In genomic region chrX:8650631-8651133, dm6 we compare ENCODE assay signal across 1 fruit fly cellular context.
TF ChIP-seq lines count a peak whose summit lies in the region.

TSS of gene oc (minus strand) at chrX:8650681.

TF ChIP-seq in whole organism, embryonic, 481 proteins besides CTCF, POLR2A, EP300 and RAD21 (continued from another document and continues in another):
- TF ChIP-seq CG34422 (GFP tag; IDR thresholded peaks at IDR 0.05; lab: Robert Waterston, UW) (0 out of 3 replicates have a peak, but pooled peaks have one; percentile 8), CG1233 (GFP tag; optimal IDR thresholded peaks at IDR 0.05; lab: Kevin White, UChicago) (no peak), D19B (GFP tag; optimal IDR thresholded peaks at IDR 0.05; lab: Kevin White, UChicago) (no peak), scrt (GFP tag; optimal IDR thresholded peaks at IDR 0.05; lab: Kevin White, UChicago) (peak; percentile 4), zen2 (GFP tag; IDR thresholded peaks at IDR 0.05; lab: Robert Waterston, UW; ENCODE audit: partially characterized antibody) (no peak), CG12155 (GFP tag; optimal IDR thresholded peaks at IDR 0.05; lab: Kevin White, UChicago) (peak; percentile 66), CG4282 (GFP tag; optimal IDR thresholded peaks at IDR 0.05; lab: Kevin White, UChicago) (no peak), caup (GFP tag; optimal IDR thresholded peaks at IDR 0.05; lab: Kevin White, UChicago; ENCODE audit: severe bottlenecking) (no peak), salm (tag; optimal IDR thresholded peaks at IDR 0.05; lab: Kevin White, UChicago) (no peak), CG17802 (tag; optimal IDR thresholded peaks at IDR 0.05; lab: Kevin White, UChicago) (no peak), CG6689 (GFP tag; IDR thresholded peaks at IDR 0.05; lab: Robert Waterston, UW) (no peak), slbo (GFP tag; IDR thresholded peaks at IDR 0.05; lab: Robert Waterston, UW) (no peak), slou (GFP tag; optimal IDR thresholded peaks at IDR 0.05; lab: Kevin White, UChicago) (no peak), CG9215 (GFP tag; IDR thresholded peaks at IDR 0.05; lab: Robert Waterston, UW) (no peak), prd (optimal IDR thresholded peaks at IDR 0.05; lab: Kevin White, UChicago) (no peak), prd (GFP tag; IDR thresholded peaks at IDR 0.05; lab: Robert Waterston, UW) (no peak; the same call in 2 of the 3 replicates), phol (tag; optimal IDR thresholded peaks at IDR 0.05; lab: Kevin White, UChicago) (peak; percentile 93), CG30403 (GFP tag; optimal IDR thresholded peaks at IDR 0.05; lab: Kevin White, UChicago) (no peak), CG6683 (GFP tag; optimal IDR thresholded peaks at IDR 0.05; lab: Kevin White, UChicago) (no peak), slp2 (GFP tag; optimal IDR thresholded peaks at IDR 0.05; lab: Kevin White, UChicago) (no peak), jumu (GFP tag; optimal IDR thresholded peaks at IDR 0.05; lab: Kevin White, UChicago) (no peak), CG31224 (GFP tag; IDR thresholded peaks at IDR 0.05; lab: Robert Waterston, UW) (no peak), CG4328 (GFP tag; optimal IDR thresholded peaks at IDR 0.05; lab: Kevin White, UChicago) (no peak), amos (GFP tag; IDR thresholded peaks at IDR 0.05; lab: Robert Waterston, UW; ENCODE audit: partially characterized antibody) (no peak), lola (GFP tag; optimal IDR thresholded peaks at IDR 0.05; lab: Kevin White, UChicago) (peak in 1 of 3 experiments; percentile 7), Ada2b (GFP tag; IDR thresholded peaks at IDR 0.05; lab: Robert Waterston, UW) (no peak), CkIIα-i1 (GFP tag; IDR thresholded peaks at IDR 0.05; lab: Robert Waterston, UW) (no peak), Kr (GFP tag; optimal IDR thresholded peaks at IDR 0.05; lab: Kevin White, UChicago) (no peak), vfl (GFP tag; optimal IDR thresholded peaks at IDR 0.05; lab: Kevin White, UChicago) (no peak), Rx (GFP tag; IDR thresholded peaks at IDR 0.05; lab: Robert Waterston, UW) (no peak), Abd-B (GFP tag; optimal IDR thresholded peaks at IDR 0.05; lab: Kevin White, UChicago) (peak; percentile 60), twi (tag; optimal IDR thresholded peaks at IDR 0.05; lab: Kevin White, UChicago) (peak; percentile 78), CG3847 (GFP tag; IDR thresholded peaks at IDR 0.05; lab: Robert Waterston, UW) (0 out of 2 replicates have a peak, but pooled peaks have one; percentile 25), CG1529 (GFP tag; optimal IDR thresholded peaks at IDR 0.05; lab: Kevin White, UChicago) (no peak), danr (GFP tag; IDR thresholded peaks at IDR 0.05; lab: Robert Waterston, UW) (no peak), otp (GFP tag; IDR thresholded peaks at IDR 0.05; lab: Robert Waterston, UW) (no peak), CG34224 (GFP tag; IDR thresholded peaks at IDR 0.05; lab: Robert Waterston, UW; ENCODE audit: partially characterized antibody) (peak; percentile 10; the same call in 1 of the 3 replicates), CG7963 (GFP tag; IDR thresholded peaks at IDR 0.05; lab: Robert Waterston, UW; ENCODE audit: partially characterized antibody) (no peak), Hr78 (GFP tag; optimal IDR thresholded peaks at IDR 0.05; lab: Kevin White, UChicago) (no peak), CG11504 (tag; optimal IDR thresholded peaks at IDR 0.05; lab: Kevin White, UChicago) (no peak), fu2 (GFP tag; optimal IDR thresholded peaks at IDR 0.05; lab: Kevin White, UChicago) (no peak), dati (GFP tag; IDR thresholded peaks at IDR 0.05; lab: Robert Waterston, UW) (no peak), H2.0 (GFP tag; IDR thresholded peaks at IDR 0.05; lab: Robert Waterston, UW) (no peak), Trl (optimal IDR thresholded peaks at IDR 0.05; lab: Kevin White, UChicago) (peak; percentile 49 to 83), Trl (GFP tag; optimal IDR thresholded peaks at IDR 0.05; lab: Kevin White, UChicago) (no peak), seq (GFP tag; IDR thresholded peaks at IDR 0.05; lab: Robert Waterston, UW) (peak; percentile 92), Bgb (GFP tag; IDR thresholded peaks at IDR 0.05; lab: Robert Waterston, UW; ENCODE audit: partially characterized antibody) (peak; percentile 26; the same call in 1 of the 2 replicates), MESR4 (GFP tag; optimal IDR thresholded peaks at IDR 0.05; lab: Kevin White, UChicago) (no peak), chinmo (GFP tag; IDR thresholded peaks at IDR 0.05; lab: Robert Waterston, UW; ENCODE audit: partially characterized antibody) (0 out of 4 replicates have a peak, but pooled peaks have one; percentile 69), hb (GFP tag; IDR thresholded peaks at IDR 0.05; lab: Robert Waterston, UW; ENCODE audit: partially characterized antibody) (no peak), cas (GFP tag; IDR thresholded peaks at IDR 0.05; lab: Robert Waterston, UW) (no peak), Antp (GFP tag; optimal IDR thresholded peaks at IDR 0.05; lab: Kevin White, UChicago) (no peak), CG43689 (GFP tag; IDR thresholded peaks at IDR 0.05; lab: Robert Waterston, UW) (no peak), CG10274 (GFP tag; optimal IDR thresholded peaks at IDR 0.05; lab: Kevin White, UChicago) (no peak), YL-1 (GFP tag; optimal IDR thresholded peaks at IDR 0.05; lab: Kevin White, UChicago) (no peak), CG12299 (tag; optimal IDR thresholded peaks at IDR 0.05; lab: Kevin White, UChicago) (no peak), bbx (GFP tag; IDR thresholded peaks at IDR 0.05; lab: Robert Waterston, UW; ENCODE audit: partially characterized antibody) (0 out of 2 replicates have a peak, but pooled peaks have one; percentile 44), Max (GFP tag; optimal IDR thresholded peaks at IDR 0.05; lab: Kevin White, UChicago) (no peak), luna (GFP tag; optimal IDR thresholded peaks at IDR 0.05; lab: Kevin White, UChicago) (no peak), pan (optimal IDR thresholded peaks at IDR 0.05; lab: Kevin White, UChicago) (no peak), pan (GFP tag; optimal IDR thresholded peaks at IDR 0.05 in 1 of 2, IDR thresholded peaks at IDR 0.05 in 1 of 2) (no peak), CG32767 (GFP tag; IDR thresholded peaks at IDR 0.05; lab: Robert Waterston, UW) (0 out of 2 replicates have a peak, but pooled peaks have one; percentile 37), repo (GFP tag; optimal IDR thresholded peaks at IDR 0.05; lab: Kevin White, UChicago) (peak; percentile 19), pho (GFP tag; optimal IDR thresholded peaks at IDR 0.05; lab: Kevin White, UChicago) (no peak), vnd (GFP tag; IDR thresholded peaks at IDR 0.05; lab: Robert Waterston, UW; ENCODE audit: partially characterized antibody) (no peak), CG13624 (GFP tag; optimal IDR thresholded peaks at IDR 0.05; lab: Kevin White, UChicago) (no peak), Xbp1 (GFP tag; optimal IDR thresholded peaks at IDR 0.05; lab: Kevin White, UChicago) (no peak), Gug (GFP tag; IDR thresholded peaks at IDR 0.05; lab: Robert Waterston, UW) (no peak), CG6813 (GFP tag; optimal IDR thresholded peaks at IDR 0.05; lab: Kevin White, UChicago) (no peak), CG4617 (GFP tag; optimal IDR thresholded peaks at IDR 0.05; lab: Kevin White, UChicago; ENCODE audit: borderline replicate concordance) (no peak), crol (GFP tag; IDR thresholded peaks at IDR 0.05; lab: Robert Waterston, UW) (peak; percentile 75), gcm2 (GFP tag; optimal IDR thresholded peaks at IDR 0.05; lab: Kevin White, UChicago) (no peak), Neu2 (GFP tag; optimal IDR thresholded peaks at IDR 0.05; lab: Kevin White, UChicago; ENCODE audit: borderline replicate concordance) (no peak), hth (optimal IDR thresholded peaks at IDR 0.05; lab: Kevin White, UChicago) (no peak), CG6654 (GFP tag; optimal IDR thresholded peaks at IDR 0.05; lab: Kevin White, UChicago) (no peak), nau (GFP tag; optimal IDR thresholded peaks at IDR 0.05; lab: Kevin White, UChicago) (no peak), CG3407 (GFP tag; optimal IDR thresholded peaks at IDR 0.05; lab: Kevin White, UChicago) (no peak), zen (tag; optimal IDR thresholded peaks at IDR 0.05; lab: Kevin White, UChicago) (no peak), jigr1 (GFP tag; IDR thresholded peaks at IDR 0.05; lab: Robert Waterston, UW) (no peak), CG33557 (GFP tag; optimal IDR thresholded peaks at IDR 0.05; lab: Kevin White, UChicago) (peak; percentile 7), Lhr (GFP tag; optimal IDR thresholded peaks at IDR 0.05; lab: Kevin White, UChicago) (no peak), CG1832 (GFP tag; optimal IDR thresholded peaks at IDR 0.05; lab: Kevin White, UChicago) (peak; percentile 100), al (GFP tag; IDR thresholded peaks at IDR 0.05; lab: Robert Waterston, UW) (no peak), chm (GFP tag; IDR thresholded peaks at IDR 0.05; lab: Robert Waterston, UW) (no peak), sr (GFP tag; IDR thresholded peaks at IDR 0.05; lab: Robert Waterston, UW) (no peak), Sry-β (GFP tag; optimal IDR thresholded peaks at IDR 0.05; lab: Kevin White, UChicago) (no peak), CG6254 (GFP tag; optimal IDR thresholded peaks at IDR 0.05; lab: Kevin White, UChicago) (no peak), CG5180 (GFP tag; optimal IDR thresholded peaks at IDR 0.05; lab: Kevin White, UChicago) (peak; percentile 27), CoRest (tag; optimal IDR thresholded peaks at IDR 0.05; lab: Kevin White, UChicago) (peak; percentile 84), HmgZ (tag; optimal IDR thresholded peaks at IDR 0.05; lab: Kevin White, UChicago) (peak; percentile 64), sug (tag; optimal IDR thresholded peaks at IDR 0.05; lab: Kevin White, UChicago) (peak; percentile 12), Doc2 (GFP tag; IDR thresholded peaks at IDR 0.05; lab: Robert Waterston, UW) (no peak), unpg (GFP tag; optimal IDR thresholded peaks at IDR 0.05; lab: Kevin White, UChicago) (peak; percentile 10), sens (GFP tag; lab: Kevin White, UChicago) (peak; percentile 65), kah (GFP tag; optimal IDR thresholded peaks at IDR 0.05; lab: Kevin White, UChicago) (no peak), ind (GFP tag; optimal IDR thresholded peaks at IDR 0.05; lab: Kevin White, UChicago) (no peak), CG8089 (GFP tag; optimal IDR thresholded peaks at IDR 0.05; lab: Kevin White, UChicago) (no peak), sd (tag; optimal IDR thresholded peaks at IDR 0.05; lab: Kevin White, UChicago) (peak; percentile 63), sens-2 (GFP tag; IDR thresholded peaks at IDR 0.05; lab: Robert Waterston, UW) (no peak), CG16813 (GFP tag; IDR thresholded peaks at IDR 0.05; lab: Robert Waterston, UW; ENCODE audit: partially characterized antibody) (peak; percentile 37; the same call in 1 of the 3 replicates), CG6765 (GFP tag; optimal IDR thresholded peaks at IDR 0.05; lab: Kevin White, UChicago) (no peak), gsb-n (tag; optimal IDR thresholded peaks at IDR 0.05; lab: Kevin White, UChicago) (peak; percentile 61), toy (GFP tag; IDR thresholded peaks at IDR 0.05; lab: Robert Waterston, UW) (no peak), CG7839 (tag; optimal IDR thresholded peaks at IDR 0.05; lab: Kevin White, UChicago) (no peak), yki (optimal IDR thresholded peaks at IDR 0.05; lab: Kevin White, UChicago) (peak; percentile 59), tap (tag; optimal IDR thresholded peaks at IDR 0.05; lab: Kevin White, UChicago) (no peak), ERR (GFP tag; optimal IDR thresholded peaks at IDR 0.05; lab: Kevin White, UChicago) (peak; percentile 18), HmgD (GFP tag; optimal IDR thresholded peaks at IDR 0.05; lab: Kevin White, UChicago) (peak; percentile 93), crc (GFP tag; optimal IDR thresholded peaks at IDR 0.05; lab: Kevin White, UChicago) (no peak), CG2199 (GFP tag; IDR thresholded peaks at IDR 0.05; lab: Robert Waterston, UW) (peak; percentile 45; the same call in 1 of the 3 replicates), disco-r (GFP tag; optimal IDR thresholded peaks at IDR 0.05; lab: Kevin White, UChicago) (peak; percentile 44), ase (GFP tag; IDR thresholded peaks at IDR 0.05; lab: Robert Waterston, UW) (peak; percentile 44; the same call in 1 of the 3 replicates), CG12391 (tag; optimal IDR thresholded peaks at IDR 0.05; lab: Kevin White, UChicago) (no peak), Sox102F (GFP tag; optimal IDR thresholded peaks at IDR 0.05; lab: Kevin White, UChicago) (no peak), Nf-YB (GFP tag; optimal IDR thresholded peaks at IDR 0.05; lab: Kevin White, UChicago) (peak; percentile 96), ara (GFP tag; IDR thresholded peaks at IDR 0.05; lab: Robert Waterston, UW) (no peak; the same call in 1 of the 2 replicates), tna (GFP tag; IDR thresholded peaks at IDR 0.05; lab: Robert Waterston, UW; ENCODE audit: partially characterized antibody) (no peak), ewg (GFP tag; optimal IDR thresholded peaks at IDR 0.05; lab: Kevin White, UChicago) (peak; percentile 93), maf-S (GFP tag; optimal IDR thresholded peaks at IDR 0.05; lab: Kevin White, UChicago) (no peak), grau (tag; optimal IDR thresholded peaks at IDR 0.05; lab: Kevin White, UChicago) (no peak), peb (GFP tag; IDR thresholded peaks at IDR 0.05; lab: Robert Waterston, UW) (0 out of 2 replicates have a peak, but pooled peaks have one; percentile 15), CG15011 (GFP tag; optimal IDR thresholded peaks at IDR 0.05; lab: Kevin White, UChicago) (no peak), CG42726 (GFP tag; IDR thresholded peaks at IDR 0.05; lab: Robert Waterston, UW; ENCODE audit: partially characterized antibody) (peak; percentile 66), Fer1 (GFP tag; optimal IDR thresholded peaks at IDR 0.05; lab: Kevin White, UChicago) (no peak), gsb (GFP tag; IDR thresholded peaks at IDR 0.05; lab: Robert Waterston, UW) (no peak), tin (GFP tag; optimal IDR thresholded peaks at IDR 0.05; lab: Kevin White, UChicago) (no peak), CG31388 (GFP tag; optimal IDR thresholded peaks at IDR 0.05; lab: Kevin White, UChicago) (no peak), tx (GFP tag; optimal IDR thresholded peaks at IDR 0.05; lab: Kevin White, UChicago) (no peak), trem (tag; optimal IDR thresholded peaks at IDR 0.05; lab: Kevin White, UChicago) (peak; percentile 5), Spps (tag; optimal IDR thresholded peaks at IDR 0.05; lab: Kevin White, UChicago) (no peak), CG17612 (GFP tag; IDR thresholded peaks at IDR 0.05; lab: Robert Waterston, UW) (no peak), cg (GFP tag; optimal IDR thresholded peaks at IDR 0.05; lab: Kevin White, UChicago) (peak; percentile 99), CG7271 (tag; optimal IDR thresholded peaks at IDR 0.05; lab: Kevin White, UChicago) (no peak)
